Fruit fly (Drosophila melanogaster) whole organism: ENCODE measurements around the gene Tet.

Experiments
- CG8478 ChIP-seq: fragments of >200 bp; optimal IDR thresholded peaks from 2 replicates; lab custom pipeline; 2018; ENCODE audit warnings: inconsistent platforms
- Dll ChIP-seq: fragments of >200 bp; optimal IDR thresholded peaks from 2 replicates; lab custom pipeline; 2017
- EcR ChIP-seq, 2 experiments: fragments of >200 bp; optimal IDR thresholded peaks; 2 replicates each; lab custom pipeline; 2017; ENCODE audit warnings: missing biosample characterization in 2 of 2, missing genetic modification characterization in 2 of 2, missing genetic modification reagents in 2 of 2
- pan ChIP-seq: fragments of >200 bp; optimal IDR thresholded peaks from 2 replicates; lab custom pipeline; 2017
- psq ChIP-seq: fragments of >200 bp; optimal IDR thresholded peaks from 2 replicates; lab custom pipeline; 2017
- usp ChIP-seq: fragments of >200 bp; optimal IDR thresholded peaks from 2 replicates; lab custom pipeline; 2017; ENCODE audit warnings: missing biosample characterization, missing genetic modification characterization, mixed read lengths

dm6 chr3L:2819687-2820086 lies 59.3 kb downstream of the Tet start:
- TF ChIP-seq CG8478 (no peak), usp (no peak), EcR (GFP tag; optimal IDR thresholded peaks at IDR 0.05; lab: Kevin White, UChicago) (no peak), Dll (lab: Kevin White, UChicago) (no peak), psq (lab: Kevin White, UChicago) (no peak), pan (no peak)
